Worm (Caenorhabditis elegans): ENCODE results near the gene rfc-3.

- TF ChIP-seq jun-1 (tag; optimal IDR thresholded peaks at IDR 0.05) (no peak), nhr-11 (tag; optimal IDR thresholded peaks at IDR 0.05) (no peak), unc-39 (tag; optimal IDR thresholded peaks at IDR 0.05) (no peak), nhr-76 (tag; optimal IDR thresholded peaks at IDR 0.05) (no peak), unc-62 (GFP tag; optimal IDR thresholded peaks at IDR 0.05) (no peak)
Measured at ce11 chrIV:13107359-13107758, 11.8 kb downstream of the rfc-3 start, which contains the start of gene B0564.2.

All from whole organism, L3 larva.